Worm (Caenorhabditis elegans): ENCODE results near the gene asp-4.

DNA sequence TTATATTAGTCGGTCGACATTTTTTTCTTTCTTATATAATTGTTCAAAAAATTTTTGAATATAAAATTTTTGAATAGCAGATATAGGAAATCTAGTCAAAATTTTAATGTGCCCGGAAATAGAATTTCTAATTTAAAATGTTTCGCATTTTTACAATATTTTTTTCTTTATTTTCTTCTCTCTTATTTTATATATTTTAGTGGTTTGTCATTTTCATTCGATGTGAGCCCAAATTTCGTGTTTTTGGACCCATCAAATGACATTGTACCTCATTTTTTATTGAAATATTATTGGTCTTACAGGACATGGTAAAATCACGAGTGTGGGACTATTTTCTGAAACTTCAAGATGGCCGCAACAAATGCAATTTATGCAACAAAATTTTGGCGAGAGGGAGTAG, 40.9 kb upstream of the asp-4 start, which contains the start of gene K09A11.1:
- no peak for TF ChIP-seq nhr-90 (tag; optimal IDR thresholded peaks at IDR 0.05)
- TF ChIP-seq snpc-4 (GFP tag; optimal IDR thresholded peaks at IDR 0.05): no peak
- no peak for TF ChIP-seq snpc-4 (tag; optimal IDR thresholded peaks at IDR 0.05)
- no peak for TF ChIP-seq ztf-28 (GFP tag; IDR thresholded peaks at IDR 0.05)
- no peak for TF ChIP-seq K11D2.4 (GFP tag; IDR thresholded peaks at IDR 0.05)
- TF ChIP-seq mxl-1 (tag; optimal IDR thresholded peaks at IDR 0.05): no peak
- no peak for TF ChIP-seq egl-44 (GFP tag; IDR thresholded peaks at IDR 0.05)
- no peak for TF ChIP-seq ceh-79 (tag; optimal IDR thresholded peaks at IDR 0.05)
- TF ChIP-seq Y95B8A.8 (GFP tag; IDR thresholded peaks at IDR 0.05): no peak
- no peak for TF ChIP-seq F23B12.7 (tag; optimal IDR thresholded peaks at IDR 0.05; ENCODE audit: insufficient read depth)

Data from whole organism, young adult.